Fruit fly (Drosophila melanogaster): ENCODE data around the gene Ddrgk1.

Ddrgk1 gene

dm6 chr3R:21223453-21224057 is 8.7 kb downstream of the Ddrgk1 start, which contains the start of the genes CG3337 and Nelf-A (continued):
- TF ChIP-seq CG10979 (tag; optimal IDR thresholded peaks at IDR 0.05) (peak; percentile 2), bbx (GFP tag; IDR thresholded peaks at IDR 0.05; ENCODE audit: partially characterized antibody) (peak; percentile 89), Jarid2 (GFP tag; optimal IDR thresholded peaks at IDR 0.05) (no peak), sima (GFP tag; optimal IDR thresholded peaks at IDR 0.05) (no peak), CG15696 (tag; optimal IDR thresholded peaks at IDR 0.05) (peak; percentile 14), CG9727 (GFP tag; optimal IDR thresholded peaks at IDR 0.05) (peak; percentile 59), shn (GFP tag; optimal IDR thresholded peaks at IDR 0.05) (peak; percentile 84), CG12104 (GFP tag; optimal IDR thresholded peaks at IDR 0.05) (no peak), CG8281 (tag; optimal IDR thresholded peaks at IDR 0.05) (no peak), Vsx1 (GFP tag; optimal IDR thresholded peaks at IDR 0.05) (no peak), nerfin-2 (GFP tag; IDR thresholded peaks at IDR 0.05; ENCODE audit: partially characterized antibody) (peak; percentile 79), Side (GFP tag; optimal IDR thresholded peaks at IDR 0.05) (peak; percentile 56), CG8765 (GFP tag; IDR thresholded peaks at IDR 0.05) (peak; percentile 41; the same call in 1 of the 2 replicates), pb (GFP tag; optimal IDR thresholded peaks at IDR 0.05) (peak; percentile 66), CG17328 (GFP tag; IDR thresholded peaks at IDR 0.05) (no peak), kni (GFP tag; optimal IDR thresholded peaks at IDR 0.05) (no peak), chm (GFP tag; IDR thresholded peaks at IDR 0.05) (peak; percentile 56), zfh1 (GFP tag; IDR thresholded peaks at IDR 0.05) (peak; percentile 78), p53 (GFP tag; optimal IDR thresholded peaks at IDR 0.05) (peak; percentile 82), Mrtf (GFP tag; IDR thresholded peaks at IDR 0.05) (peak; percentile 60; the same call in 2 of the 3 replicates), Elba2 (GFP tag; optimal IDR thresholded peaks at IDR 0.05) (peak; percentile 78), CG2712 (tag; optimal IDR thresholded peaks at IDR 0.05) (peak; percentile 57), CG8924 (tag; optimal IDR thresholded peaks at IDR 0.05) (no peak), Doc2 (GFP tag; IDR thresholded peaks at IDR 0.05) (no peak), CG6175 (GFP tag; IDR thresholded peaks at IDR 0.05) (peak; percentile 55; the same call in 1 of the 3 replicates), CG5180 (GFP tag; optimal IDR thresholded peaks at IDR 0.05) (no peak), CG7357 (GFP tag; IDR thresholded peaks at IDR 0.05) (no peak), tio (GFP tag; optimal IDR thresholded peaks at IDR 0.05) (no peak), CG30431 (GFP tag; optimal IDR thresholded peaks at IDR 0.05) (peak; percentile 33), salm (tag; optimal IDR thresholded peaks at IDR 0.05) (no peak), CG17802 (tag; optimal IDR thresholded peaks at IDR 0.05) (peak; percentile 54), CG3065 (GFP tag; optimal IDR thresholded peaks at IDR 0.05) (no peak), dm (GFP tag; optimal IDR thresholded peaks at IDR 0.05) (peak; percentile 90), Mad (GFP tag; optimal IDR thresholded peaks at IDR 0.05) (peak; percentile 81), grn (GFP tag; optimal IDR thresholded peaks at IDR 0.05) (no peak), ftz-f1 (GFP tag; optimal IDR thresholded peaks at IDR 0.05) (peak; percentile 60), MBD-R2 (GFP tag; IDR thresholded peaks at IDR 0.05) (peak; percentile 98), CG30403 (GFP tag; optimal IDR thresholded peaks at IDR 0.05) (peak; percentile 62), CG6689 (GFP tag; IDR thresholded peaks at IDR 0.05) (0 out of 2 replicates have a peak, but pooled peaks have one; percentile 8), CG33213 (GFP tag; optimal IDR thresholded peaks at IDR 0.05) (peak; percentile 85), CG3407 (GFP tag; optimal IDR thresholded peaks at IDR 0.05) (no peak), CG10959 (GFP tag; IDR thresholded peaks at IDR 0.05) (no peak), CG16815 (GFP tag; optimal IDR thresholded peaks at IDR 0.05) (peak; percentile 55), dmrt99B (tag; optimal IDR thresholded peaks at IDR 0.05) (no peak), Rx (GFP tag; IDR thresholded peaks at IDR 0.05) (peak; percentile 59), CG3847 (GFP tag; IDR thresholded peaks at IDR 0.05) (peak; percentile 93), CG18262 (tag; optimal IDR thresholded peaks at IDR 0.05) (peak; percentile 37), Rfx (GFP tag; IDR thresholded peaks at IDR 0.05) (peak; percentile 92), CG11398 (GFP tag; optimal IDR thresholded peaks at IDR 0.05) (peak; percentile 57), Chrac-16 (GFP tag; optimal IDR thresholded peaks at IDR 0.05) (peak; percentile 68), ash1 (GFP tag; optimal IDR thresholded peaks at IDR 0.05) (peak; percentile 60)
